Worm (Caenorhabditis elegans): ENCODE measurements around the gene T02D1.9.

T02D1.9 gene

DNA sequence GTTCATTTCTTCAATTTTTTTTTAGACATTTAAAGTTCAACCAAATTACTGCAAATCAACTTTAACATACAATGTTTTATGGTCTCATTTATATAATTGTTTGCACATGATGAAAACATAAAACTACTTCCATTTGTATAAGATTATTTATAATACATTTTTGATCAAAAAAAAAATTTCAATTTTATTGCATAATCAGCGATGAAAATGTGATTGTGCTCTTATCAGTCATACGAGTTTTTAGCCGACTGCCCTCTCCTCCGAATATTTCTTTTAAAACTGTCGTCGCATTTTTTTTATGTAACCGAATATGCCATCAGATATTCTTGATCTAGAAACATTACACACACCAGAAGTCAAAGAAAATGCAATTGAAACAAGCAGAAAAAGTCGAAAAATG, 33.0 kb upstream of the T02D1.9 start, which contains the start of gene F08A7.1:
Gene F08A7.1 (plus strand): TSS at position 191 of the 400 bp plus-strand sequence.
- no peak for TF ChIP-seq pes-1 (GFP tag; IDR thresholded peaks at IDR 0.05)
- no peak for TF ChIP-seq ets-7 (tag; optimal IDR thresholded peaks at IDR 0.05)

DNA sequence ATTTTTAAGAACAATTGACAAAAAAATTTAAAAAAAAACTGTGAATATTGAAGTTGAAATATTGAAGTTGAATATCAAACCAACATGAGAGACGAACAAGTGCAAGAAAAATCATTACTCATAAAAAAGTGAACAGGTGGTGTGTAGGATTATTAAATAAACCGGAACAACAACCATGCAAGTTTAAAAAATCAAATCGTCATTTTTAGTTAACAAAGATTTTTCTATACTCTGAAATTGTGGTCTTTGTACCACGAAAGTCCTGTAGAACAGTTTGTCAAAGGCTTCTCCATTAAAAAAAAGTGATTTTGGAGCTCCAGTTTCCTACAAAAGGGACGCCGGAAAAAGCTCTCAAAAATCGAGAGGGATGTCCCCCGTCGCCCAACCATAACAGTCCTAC, 32.6 kb upstream of the T02D1.9 start, which contains the start of gene C06A12.19:
Gene C06A12.19 (minus strand): TSS at position 101 of the 400 bp plus-strand sequence.
- TF ChIP-seq tbx-37 (GFP tag; conservative IDR thresholded peaks at IDR 0.05) (no peak), tra-4 (tag; optimal IDR thresholded peaks at IDR 0.05) (no peak), tbx-11 (GFP tag; IDR thresholded peaks at IDR 0.05) (no peak), hnd-1 (tag; optimal IDR thresholded peaks at IDR 0.05) (no peak), flt-1 (GFP tag; IDR thresholded peaks at IDR 0.05) (no peak), aly-1 (tag; optimal IDR thresholded peaks at IDR 0.05) (no peak), sea-1 (GFP tag; conservative IDR thresholded peaks at IDR 0.05) (no peak), hmg-4 (GFP tag; optimal IDR thresholded peaks at IDR 0.05) (no peak), ets-7 (tag; optimal IDR thresholded peaks at IDR 0.05) (no peak), hmbx-1 (tag; optimal IDR thresholded peaks at IDR 0.05) (no peak), F13C5.2 (tag; optimal IDR thresholded peaks at IDR 0.05) (no peak), scrt-1 (GFP tag; IDR thresholded peaks at IDR 0.05) (no peak), ceh-13 (GFP tag; optimal IDR thresholded peaks at IDR 0.05) (no peak), pes-1 (GFP tag; IDR thresholded peaks at IDR 0.05) (no peak), ama-1 (optimal IDR thresholded peaks at IDR 0.05) (no peak), B0310.2 (tag; optimal IDR thresholded peaks at IDR 0.05) (no peak), ceh-36 (tag; optimal IDR thresholded peaks at IDR 0.05) (no peak)

DNA sequence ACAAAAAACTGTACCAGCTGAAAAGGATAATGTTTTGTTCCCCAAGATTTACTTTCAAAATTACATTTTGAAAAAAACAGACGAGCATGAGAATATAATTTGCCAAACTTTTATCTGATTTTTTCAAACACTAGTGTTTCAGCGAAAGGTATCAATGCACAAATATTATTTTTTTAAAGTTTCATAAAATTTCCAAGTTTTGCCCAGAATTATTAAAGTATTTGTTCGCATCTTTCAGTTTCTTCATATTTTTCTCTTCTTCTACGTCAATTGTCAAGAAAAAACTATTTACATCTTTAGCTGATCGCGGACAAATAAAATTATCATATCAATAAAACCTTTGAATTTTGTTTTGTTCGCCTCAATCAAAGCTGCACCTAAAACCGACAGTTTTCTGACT, 29.6 kb upstream of the T02D1.9 start, which contains the start of gene C06A12.8:
Gene C06A12.8 (plus strand): TSS at position 301 of the 400 bp plus-strand sequence.
- TF ChIP-seq hmg-4 (GFP tag; optimal IDR thresholded peaks at IDR 0.05) (no peak), ama-1 (optimal IDR thresholded peaks at IDR 0.05) (no peak), hmbx-1 (tag; optimal IDR thresholded peaks at IDR 0.05) (no peak), hnd-1 (tag; optimal IDR thresholded peaks at IDR 0.05) (no peak), sea-1 (GFP tag; conservative IDR thresholded peaks at IDR 0.05) (no peak), ceh-13 (GFP tag; optimal IDR thresholded peaks at IDR 0.05) (no peak), flt-1 (GFP tag; IDR thresholded peaks at IDR 0.05) (no peak), tra-4 (tag; optimal IDR thresholded peaks at IDR 0.05) (no peak), F13C5.2 (tag; optimal IDR thresholded peaks at IDR 0.05) (no peak), ceh-36 (tag; optimal IDR thresholded peaks at IDR 0.05) (no peak), aly-1 (tag; optimal IDR thresholded peaks at IDR 0.05) (no peak), pes-1 (GFP tag; IDR thresholded peaks at IDR 0.05) (no peak), B0310.2 (tag; optimal IDR thresholded peaks at IDR 0.05) (no peak), tbx-11 (GFP tag; IDR thresholded peaks at IDR 0.05) (no peak)

DNA sequence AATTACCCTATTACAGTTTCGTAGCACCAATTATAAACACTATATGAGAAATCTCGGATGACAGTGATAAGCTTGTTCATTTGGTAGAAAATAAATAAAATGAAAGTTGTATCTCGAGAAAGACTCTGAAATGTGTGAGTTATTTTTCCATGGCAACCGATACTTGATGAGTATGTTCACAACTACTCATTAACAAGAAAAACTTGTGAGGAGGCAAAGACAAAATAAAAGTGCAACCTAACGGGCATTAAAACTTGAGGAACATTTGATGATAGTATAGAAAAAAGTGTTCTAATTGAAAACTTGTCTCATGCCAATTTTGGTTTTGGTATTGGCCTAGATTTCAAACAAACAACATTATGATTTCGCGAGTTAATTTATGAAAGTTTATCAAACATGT, 29.2 kb upstream of the T02D1.9 start, which contains the start of gene gcy-27:
Gene gcy-27 (minus strand): TSS at position 101 of the 400 bp plus-strand sequence.
- TF ChIP-seq hmg-4 (GFP tag; optimal IDR thresholded peaks at IDR 0.05) = no peak
- TF ChIP-seq scrt-1 (GFP tag; IDR thresholded peaks at IDR 0.05) = no peak
- TF ChIP-seq ets-7 (tag; optimal IDR thresholded peaks at IDR 0.05) = no peak
- no peak for TF ChIP-seq flt-1 (GFP tag; IDR thresholded peaks at IDR 0.05)
- TF ChIP-seq hnd-1 (tag; optimal IDR thresholded peaks at IDR 0.05) = no peak
- TF ChIP-seq ceh-13 (GFP tag; optimal IDR thresholded peaks at IDR 0.05) = no peak
- no peak for TF ChIP-seq F13C5.2 (tag; optimal IDR thresholded peaks at IDR 0.05)
- no peak for TF ChIP-seq B0310.2 (tag; optimal IDR thresholded peaks at IDR 0.05)
- no peak for TF ChIP-seq tbx-37 (GFP tag; conservative IDR thresholded peaks at IDR 0.05)
- TF ChIP-seq ama-1 (optimal IDR thresholded peaks at IDR 0.05) = no peak
- TF ChIP-seq pes-1 (GFP tag; IDR thresholded peaks at IDR 0.05) = no peak
- no peak for TF ChIP-seq tra-4 (tag; optimal IDR thresholded peaks at IDR 0.05)

DNA sequence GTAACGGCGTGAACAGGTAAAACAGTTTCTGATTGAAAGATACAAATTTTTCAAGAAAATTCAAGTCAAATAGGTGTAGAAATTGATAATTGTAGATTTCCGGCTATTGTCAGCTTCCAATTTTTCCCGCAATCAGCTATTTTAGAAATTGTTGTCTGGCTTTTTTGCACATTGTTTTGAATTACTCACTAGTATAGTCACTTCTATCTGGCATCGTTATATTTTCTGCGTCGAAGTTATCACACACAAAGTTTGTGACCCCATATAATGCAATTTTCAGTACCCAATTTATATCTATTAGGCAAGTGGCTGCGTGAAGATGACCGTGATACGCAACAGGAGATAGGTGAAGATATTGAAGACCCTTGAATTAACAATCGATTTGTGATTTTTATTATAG, 27.8 kb upstream of the T02D1.9 start:
- no peak for TF ChIP-seq ceh-13 (GFP tag; optimal IDR thresholded peaks at IDR 0.05)
- TF ChIP-seq flt-1 (GFP tag; IDR thresholded peaks at IDR 0.05) = no peak
- no peak for TF ChIP-seq pes-1 (GFP tag; IDR thresholded peaks at IDR 0.05)
- TF ChIP-seq ceh-36 (tag; optimal IDR thresholded peaks at IDR 0.05) = no peak
- TF ChIP-seq ets-7 (tag; optimal IDR thresholded peaks at IDR 0.05) = no peak
- no peak for TF ChIP-seq B0310.2 (tag; optimal IDR thresholded peaks at IDR 0.05)
- TF ChIP-seq scrt-1 (GFP tag; IDR thresholded peaks at IDR 0.05) = no peak
- TF ChIP-seq sea-1 (GFP tag; conservative IDR thresholded peaks at IDR 0.05) = no peak
- no peak for TF ChIP-seq tbx-11 (GFP tag; IDR thresholded peaks at IDR 0.05)
- TF ChIP-seq hnd-1 (tag; optimal IDR thresholded peaks at IDR 0.05) = no peak
- no peak for TF ChIP-seq tra-4 (tag; optimal IDR thresholded peaks at IDR 0.05)
- no peak for TF ChIP-seq F13C5.2 (tag; optimal IDR thresholded peaks at IDR 0.05)

DNA sequence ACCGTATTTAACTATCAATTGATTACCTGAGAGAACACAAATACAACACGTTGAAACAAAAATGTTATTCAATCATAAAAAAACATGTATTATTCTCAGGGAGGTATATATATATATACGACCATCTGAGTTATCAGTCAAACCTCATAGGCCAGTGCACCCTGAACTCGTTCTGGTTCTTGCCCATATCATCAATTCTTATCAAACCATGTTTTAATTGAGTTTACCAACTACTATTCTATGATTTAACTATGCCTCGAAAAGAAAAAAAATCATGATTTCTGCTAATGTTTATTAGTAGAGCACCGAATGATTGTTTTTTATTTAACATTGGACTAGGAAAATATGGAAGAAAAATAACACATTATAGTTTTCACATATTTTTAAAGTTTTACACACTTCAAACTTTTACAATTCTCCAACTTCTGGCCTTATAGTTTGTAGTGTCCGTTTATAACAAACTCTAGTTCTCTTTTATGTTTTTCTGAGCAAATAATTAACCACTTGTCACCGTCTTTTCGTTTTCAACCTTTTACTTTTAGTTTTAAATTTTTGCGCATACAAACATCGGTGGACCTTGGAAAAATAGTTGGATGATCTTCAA, 24.9 kb upstream of the T02D1.9 start:
- no peak for TF ChIP-seq ceh-36 (tag; optimal IDR thresholded peaks at IDR 0.05)
- no peak for TF ChIP-seq pes-1 (GFP tag; IDR thresholded peaks at IDR 0.05)
- TF ChIP-seq F13C5.2 (tag; optimal IDR thresholded peaks at IDR 0.05) = no peak
- TF ChIP-seq ceh-13 (GFP tag; optimal IDR thresholded peaks at IDR 0.05) = no peak
- TF ChIP-seq aly-1 (tag; optimal IDR thresholded peaks at IDR 0.05) = no peak
- no peak for TF ChIP-seq sea-1 (GFP tag; conservative IDR thresholded peaks at IDR 0.05)
- TF ChIP-seq hnd-1 (tag; optimal IDR thresholded peaks at IDR 0.05) = no peak
- TF ChIP-seq ets-7 (tag; optimal IDR thresholded peaks at IDR 0.05) = no peak
- no peak for TF ChIP-seq hmg-4 (GFP tag; optimal IDR thresholded peaks at IDR 0.05)
- no peak for TF ChIP-seq tbx-37 (GFP tag; conservative IDR thresholded peaks at IDR 0.05)
- no peak for TF ChIP-seq scrt-1 (GFP tag; IDR thresholded peaks at IDR 0.05)
- TF ChIP-seq ama-1 (optimal IDR thresholded peaks at IDR 0.05) = no peak

DNA sequence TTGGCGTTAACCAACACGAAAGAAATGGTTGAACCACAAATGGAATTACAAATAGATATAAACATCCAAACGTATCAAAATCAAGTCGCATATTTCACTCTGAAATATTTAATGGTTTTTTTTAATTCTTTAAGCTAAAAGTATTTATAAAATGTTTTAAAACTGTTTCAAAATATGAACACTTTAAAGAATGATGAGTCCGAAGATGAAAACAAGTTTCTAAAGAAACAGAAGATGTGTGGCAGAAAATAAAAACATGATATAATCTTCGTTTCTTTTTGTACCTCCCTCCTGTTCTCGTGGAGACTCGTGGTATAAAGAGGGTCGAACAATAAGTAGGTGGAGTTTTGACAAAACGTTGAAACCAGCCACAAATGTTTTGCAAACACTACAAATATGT, 23.9 kb upstream of the T02D1.9 start, which contains the start of gene lact-6:
Gene lact-6 (minus strand): TSS at position 101 of the 400 bp plus-strand sequence.
- TF ChIP-seq ama-1 (optimal IDR thresholded peaks at IDR 0.05) (no peak), F13C5.2 (tag; optimal IDR thresholded peaks at IDR 0.05) (no peak), flt-1 (GFP tag; IDR thresholded peaks at IDR 0.05) (no peak), tbx-11 (GFP tag; IDR thresholded peaks at IDR 0.05) (no peak), hmg-4 (GFP tag; optimal IDR thresholded peaks at IDR 0.05) (no peak), B0310.2 (tag; optimal IDR thresholded peaks at IDR 0.05) (no peak), ceh-13 (GFP tag; optimal IDR thresholded peaks at IDR 0.05) (no peak), scrt-1 (GFP tag; IDR thresholded peaks at IDR 0.05) (no peak), hnd-1 (tag; optimal IDR thresholded peaks at IDR 0.05) (no peak), hmbx-1 (tag; optimal IDR thresholded peaks at IDR 0.05) (no peak), ceh-36 (tag; optimal IDR thresholded peaks at IDR 0.05) (no peak), aly-1 (tag; optimal IDR thresholded peaks at IDR 0.05) (no peak)
